Worm (Caenorhabditis elegans): ENCODE results near the gene ccar-1.
A peak's percentile ranks its signal among the peaks of the same experiment; 100 is the strongest.

The ccar-1 gene

DNA sequence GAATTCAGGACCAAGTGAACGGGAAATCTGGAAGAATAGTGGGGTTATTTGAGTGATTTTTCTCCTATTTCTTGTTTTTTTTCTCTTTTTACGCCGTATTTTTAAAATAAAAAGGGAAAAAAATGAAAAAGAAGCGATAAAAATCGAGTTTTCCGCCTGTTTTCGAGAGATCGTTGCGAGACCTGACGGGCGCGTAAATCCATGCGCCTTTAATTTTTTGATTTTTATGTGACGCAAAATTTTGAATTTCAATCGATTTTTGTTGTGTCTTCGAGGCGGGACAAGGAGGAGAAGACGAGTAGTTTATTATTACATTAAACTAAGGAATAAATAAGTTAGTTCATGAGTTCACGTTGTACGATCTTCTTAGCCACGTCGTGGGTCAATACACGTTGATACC, 42.3 kb downstream of the ccar-1 start:
- TF ChIP-seq dao-5 (tag; optimal IDR thresholded peaks at IDR 0.05) (no peak), W03F9.2 (tag; optimal IDR thresholded peaks at IDR 0.05) (no peak), him-1 (tag; optimal IDR thresholded peaks at IDR 0.05) (no peak)

DNA sequence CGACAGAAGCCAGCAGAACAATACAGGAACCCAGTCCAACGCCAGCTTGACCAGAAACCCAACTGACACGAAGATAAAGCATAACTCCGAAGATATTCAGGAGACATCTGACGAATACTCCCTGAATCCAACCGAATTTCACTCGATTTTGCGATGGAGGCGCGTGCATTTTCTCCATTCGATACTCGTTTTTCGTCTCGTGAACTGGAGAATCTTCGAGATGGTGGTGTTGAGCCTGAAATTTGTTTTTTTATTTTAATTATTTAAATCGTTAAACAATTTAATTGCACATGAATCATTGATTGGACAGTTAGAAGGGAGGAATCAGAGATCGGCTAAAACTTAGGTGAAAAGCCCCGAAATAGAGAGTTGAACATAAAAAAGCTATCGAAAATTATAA, 43.0 kb downstream of the ccar-1 start:
- no peak for TF ChIP-seq dao-5 (tag; optimal IDR thresholded peaks at IDR 0.05)
- no peak for TF ChIP-seq him-1 (tag; optimal IDR thresholded peaks at IDR 0.05)
- TF ChIP-seq W03F9.2 (tag; optimal IDR thresholded peaks at IDR 0.05), result no peak

DNA sequence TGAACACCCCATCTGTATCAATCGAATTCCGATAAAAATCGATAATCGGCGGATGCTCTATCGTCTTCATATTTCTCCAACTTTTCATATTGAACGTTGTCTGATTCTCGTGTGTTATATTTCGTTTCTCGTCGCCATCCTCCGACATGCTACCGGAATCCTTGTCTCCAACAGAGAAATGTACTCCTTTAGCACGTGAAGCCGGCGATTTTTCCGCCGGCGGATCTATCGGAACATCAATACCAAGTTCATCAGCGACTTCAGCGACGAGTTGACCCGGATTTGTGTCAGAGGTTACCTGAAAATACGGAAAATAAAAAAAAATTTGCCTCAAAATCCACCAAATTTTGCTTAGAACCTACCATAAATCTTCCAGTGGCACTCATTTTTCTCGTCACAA, 43.7 kb downstream of the ccar-1 start:
- TF ChIP-seq dao-5 (tag; optimal IDR thresholded peaks at IDR 0.05), result no peak

DNA sequence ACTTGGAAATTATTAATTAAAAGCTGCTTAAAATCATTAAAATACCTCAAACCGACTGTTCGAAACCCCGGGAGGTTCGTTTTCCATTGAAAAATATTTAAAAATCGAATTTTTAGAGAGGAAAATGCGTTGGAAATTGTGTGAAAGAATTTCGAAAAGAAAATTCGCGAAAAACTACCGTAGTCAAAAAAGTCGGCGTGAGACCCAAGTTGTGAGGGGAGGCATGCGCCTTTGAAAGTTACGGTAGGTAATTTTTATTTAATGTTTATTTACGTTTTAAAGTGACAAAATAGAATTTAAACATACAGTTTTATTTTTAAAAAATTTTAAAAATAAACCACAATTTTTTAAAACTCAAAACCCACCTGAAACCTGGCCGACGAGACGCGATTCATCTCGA, 44.2 kb downstream of the ccar-1 start:
- TF ChIP-seq dao-5 (tag; optimal IDR thresholded peaks at IDR 0.05) (no peak), W03F9.2 (tag; optimal IDR thresholded peaks at IDR 0.05) (peak; percentile 45)

DNA sequence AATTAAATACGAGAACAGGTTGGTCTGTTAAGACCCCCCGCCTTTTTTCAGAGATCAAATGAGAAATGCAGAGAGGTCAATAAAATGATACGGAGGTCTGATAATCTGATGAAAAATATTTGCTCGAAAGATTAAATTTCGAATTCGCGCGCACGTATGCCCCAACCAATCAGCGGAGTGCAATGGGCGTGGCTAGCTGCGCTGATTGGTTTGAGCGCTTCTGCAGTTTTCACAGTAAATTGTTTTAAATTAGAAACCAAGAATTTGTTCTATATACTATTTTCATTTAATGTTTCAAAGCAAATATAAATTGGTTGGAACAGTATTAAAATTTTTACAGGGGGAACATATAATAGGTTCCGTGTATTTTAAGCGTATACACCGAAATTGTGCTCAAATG, 48.0 kb downstream of the ccar-1 start:
- TF ChIP-seq W03F9.2 (tag; optimal IDR thresholded peaks at IDR 0.05) (no peak), him-1 (tag; optimal IDR thresholded peaks at IDR 0.05) (no peak), dao-5 (tag; optimal IDR thresholded peaks at IDR 0.05) (no peak)

DNA sequence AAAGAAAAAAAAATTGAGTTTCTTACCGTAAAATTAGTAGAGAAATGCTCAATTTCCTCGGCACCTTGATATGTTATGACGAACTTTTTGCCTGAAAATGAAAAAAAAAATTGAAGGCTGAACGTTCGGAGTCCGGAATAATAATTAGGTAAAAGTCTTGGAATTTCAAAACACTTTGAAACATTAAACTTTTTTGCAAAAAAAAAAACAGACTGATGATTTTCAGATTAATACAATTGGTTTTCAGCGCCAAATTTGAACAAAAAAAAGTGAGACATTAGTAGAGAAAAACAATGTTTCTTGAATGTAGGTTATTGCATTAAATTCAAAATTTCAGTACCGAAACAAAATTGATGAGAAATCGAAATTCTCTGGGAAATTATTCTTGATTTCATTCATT, 52.6 kb downstream of the ccar-1 start, which contains the start of gene nkcc-1:
TSS of gene nkcc-1 (minus strand) at position 101 of the 400 bp plus-strand sequence.
- TF ChIP-seq him-1 (tag; optimal IDR thresholded peaks at IDR 0.05), result no peak
- TF ChIP-seq W03F9.2 (tag; optimal IDR thresholded peaks at IDR 0.05), result no peak
- no peak for TF ChIP-seq dao-5 (tag; optimal IDR thresholded peaks at IDR 0.05)

Data from whole organism, L4/young adult.